Worm (Caenorhabditis elegans) whole organism, L2 larva: ENCODE measurements around the gene ifet-1.

ENCODE experiments used
- C34F6.9 ChIP-seq: fragments of 150-350 bp; optimal IDR thresholded peaks from 2 replicates; lab custom pipeline; 2014; ENCODE audit warnings: missing biosample characterization, missing genetic modification characterization
- F13H6.1 ChIP-seq: sonication (generic microtip); optimal IDR thresholded peaks from 2 replicates; lab custom pipeline; 2016; ENCODE audit warnings: missing genetic modification characterization, missing compliant biosample characterization
- alr-1 ChIP-seq: fragments of 150-350 bp; optimal IDR thresholded peaks from 2 replicates; lab custom pipeline; 2014; ENCODE audit warnings: missing biosample characterization, missing genetic modification characterization
- aly-2 ChIP-seq: fragments of 150-350 bp; optimal IDR thresholded peaks from 2 replicates; lab custom pipeline; 2014; ENCODE audit warnings: missing biosample characterization, missing genetic modification characterization
- ama-1 ChIP-seq: fragments of 150-350 bp; optimal IDR thresholded peaks from 2 replicates; lab custom pipeline; 2018; ENCODE audit warnings: inconsistent platforms
- ceh-16 ChIP-seq: fragments of 150-350 bp; optimal IDR thresholded peaks from 2 replicates; lab custom pipeline; 2014; ENCODE audit warnings: missing biosample characterization, missing genetic modification characterization
- crh-2 ChIP-seq: sonication (generic microtip); optimal IDR thresholded peaks from 2 replicates; lab custom pipeline; 2017; ENCODE audit warnings: missing biosample characterization, missing genetic modification characterization
- egl-27 ChIP-seq: sonication (generic microtip); optimal IDR thresholded peaks from 3 replicates; lab custom pipeline; 2017; ENCODE audit warnings: missing biosample characterization, missing genetic modification reagents, missing genetic modification characterization
- elt-1 ChIP-seq: fragments of 150-350 bp; optimal IDR thresholded peaks from 2 replicates; lab custom pipeline; 2014; ENCODE audit warnings: missing biosample characterization, missing genetic modification characterization
- elt-3 ChIP-seq: sonication (generic microtip); optimal IDR thresholded peaks from 2 replicates; lab custom pipeline; 2017; ENCODE audit warnings: missing biosample characterization, missing genetic modification characterization
- fos-1 ChIP-seq: fragments of 150-350 bp; optimal IDR thresholded peaks from 2 replicates; lab custom pipeline; 2014; ENCODE audit warnings: missing biosample characterization, missing genetic modification characterization
- gmeb-1 ChIP-seq: fragments of 150-350 bp; optimal IDR thresholded peaks from 2 replicates; lab custom pipeline; 2014; ENCODE audit warnings: missing biosample characterization, missing genetic modification characterization
- lin-11 ChIP-seq: fragments of 150-350 bp; sonication (generic microtip); optimal IDR thresholded peaks from 2 replicates; lab custom pipeline; 2014; ENCODE audit warnings: missing biosample characterization, missing genetic modification characterization, inconsistent platforms, mixed read lengths
- lin-39 ChIP-seq: fragments of 150-350 bp; optimal IDR thresholded peaks from 2 replicates; lab custom pipeline; 2014; ENCODE audit warnings: missing biosample characterization, missing genetic modification reagents, missing genetic modification characterization
- lsy-2 ChIP-seq, 2 experiments: fragments of 150-350 bp in 1 of 2; sonication (generic microtip) in 1 of 2; optimal IDR thresholded peaks; 2 replicates each; lab custom pipeline; 2014 to 2017; ENCODE audit warnings: missing biosample characterization in 2 of 2, missing genetic modification characterization in 2 of 2
- mab-5 ChIP-seq: fragments of 150-350 bp; optimal IDR thresholded peaks from 2 replicates; lab custom pipeline; 2014; ENCODE audit warnings: missing biosample characterization, missing genetic modification characterization
- mbf-1 ChIP-seq: sonication (generic microtip); optimal IDR thresholded peaks from 2 replicates; lab custom pipeline; 2017; ENCODE audit warnings: missing biosample characterization, missing genetic modification characterization
- mdl-1 ChIP-seq, 2 experiments: fragments of 150-350 bp in 1 of 2; sonication (generic microtip) in 1 of 2; optimal IDR thresholded peaks; 2 replicates each; lab custom pipeline; 2017; ENCODE audit warnings: missing biosample characterization in 2 of 2, missing genetic modification characterization in 2 of 2
- nhr-10 ChIP-seq: sonication (generic microtip); optimal IDR thresholded peaks from 2 replicates; lab custom pipeline; 2017; ENCODE audit warnings: missing biosample characterization, missing genetic modification characterization
- nhr-12 ChIP-seq: fragments of 150-350 bp; optimal IDR thresholded peaks from 2 replicates; lab custom pipeline; 2014; ENCODE audit warnings: missing biosample characterization, missing genetic modification characterization
- nhr-129 ChIP-seq: fragments of 150-350 bp; optimal IDR thresholded peaks from 2 replicates; lab custom pipeline; 2014; ENCODE audit warnings: missing biosample characterization, missing genetic modification characterization
- nhr-21 ChIP-seq: fragments of 150-350 bp; optimal IDR thresholded peaks from 2 replicates; lab custom pipeline; 2014; ENCODE audit warnings: missing biosample characterization, missing genetic modification characterization
- nhr-23 ChIP-seq: fragments of 150-350 bp; optimal IDR thresholded peaks from 2 replicates; lab custom pipeline; 2014; ENCODE audit warnings: missing biosample characterization, missing genetic modification reagents, missing genetic modification characterization
- nhr-237 ChIP-seq: fragments of 150-350 bp; optimal IDR thresholded peaks from 2 replicates; lab custom pipeline; 2014; ENCODE audit warnings: missing biosample characterization, missing genetic modification characterization
- nhr-25 ChIP-seq: fragments of 150-350 bp; sonication (generic microtip); optimal IDR thresholded peaks from 3 replicates; lab custom pipeline; 2014; ENCODE audit warnings: missing biosample characterization, missing genetic modification characterization
- nhr-6 ChIP-seq: fragments of 150-350 bp; optimal IDR thresholded peaks from 2 replicates; lab custom pipeline; 2014; ENCODE audit warnings: missing biosample characterization, missing genetic modification characterization
- peb-1 ChIP-seq: fragments of 150-350 bp; optimal IDR thresholded peaks from 2 replicates; lab custom pipeline; 2014; ENCODE audit warnings: missing biosample characterization, missing genetic modification characterization
- sem-4 ChIP-seq: fragments of 150-350 bp; optimal IDR thresholded peaks from 2 replicates; lab custom pipeline; 2014; ENCODE audit warnings: missing biosample characterization, missing genetic modification reagents, missing genetic modification characterization
- skn-1 ChIP-seq: sonication (generic microtip); optimal IDR thresholded peaks from 2 replicates; lab custom pipeline; 2017; ENCODE audit warnings: missing biosample characterization, missing genetic modification characterization
- sma-3 ChIP-seq: sonication (generic microtip); optimal IDR thresholded peaks from 2 replicates; lab custom pipeline; 2016; ENCODE audit warnings: missing genetic modification reagents, missing genetic modification characterization, missing compliant biosample characterization
- snpc-4 ChIP-seq: fragments of 150-350 bp; optimal IDR thresholded peaks from 2 replicates; lab custom pipeline; 2014; ENCODE audit warnings: missing biosample characterization, missing genetic modification characterization
- unc-39 ChIP-seq: fragments of 150-350 bp; optimal IDR thresholded peaks from 2 replicates; lab custom pipeline; 2014; ENCODE audit warnings: missing biosample characterization, missing genetic modification characterization
- unc-62 ChIP-seq: fragments of 150-350 bp; optimal IDR thresholded peaks from 2 replicates; lab custom pipeline; 2014; ENCODE audit warnings: missing biosample characterization, missing genetic modification reagents, missing genetic modification characterization
- zag-1 ChIP-seq: fragments of 150-350 bp; optimal IDR thresholded peaks from 2 replicates; lab custom pipeline; 2014; ENCODE audit warnings: missing biosample characterization, missing genetic modification characterization
- ztf-11 ChIP-seq: sonication (generic microtip); optimal IDR thresholded peaks from 2 replicates; lab custom pipeline; 2017; ENCODE audit warnings: missing biosample characterization, missing genetic modification characterization
- ztf-4 ChIP-seq: fragments of 150-350 bp; optimal IDR thresholded peaks from 2 replicates; lab custom pipeline; 2014; ENCODE audit warnings: missing biosample characterization, missing genetic modification characterization

The ifet-1 gene

DNA sequence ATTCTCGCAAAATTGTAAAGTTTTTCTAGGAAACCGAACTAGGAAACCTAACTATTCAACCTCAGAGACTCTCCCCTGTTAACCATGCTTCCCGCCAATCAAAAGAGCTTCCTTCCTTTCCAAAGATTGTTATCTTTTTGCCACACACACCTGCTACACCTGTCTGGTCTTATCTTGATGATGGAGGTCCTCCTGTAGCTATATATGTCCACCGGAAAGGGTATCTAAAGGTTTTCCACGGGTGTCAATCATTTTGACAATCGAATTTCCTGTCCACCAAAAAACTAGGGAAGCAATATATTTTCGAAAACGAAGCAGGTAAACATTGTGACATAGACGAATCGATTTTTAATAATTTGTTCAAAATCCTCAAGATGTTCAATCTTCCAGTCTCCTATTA is 21.2 kb downstream of the ifet-1 start:
- TF ChIP-seq nhr-25 (peak; percentile 21), ceh-16 (tag; lab: Kevin White, UChicago) (peak; percentile 30), nhr-237 (tag; lab: Kevin White, UChicago) (no peak), ztf-4 (tag; lab: Kevin White, UChicago) (no peak)

DNA sequence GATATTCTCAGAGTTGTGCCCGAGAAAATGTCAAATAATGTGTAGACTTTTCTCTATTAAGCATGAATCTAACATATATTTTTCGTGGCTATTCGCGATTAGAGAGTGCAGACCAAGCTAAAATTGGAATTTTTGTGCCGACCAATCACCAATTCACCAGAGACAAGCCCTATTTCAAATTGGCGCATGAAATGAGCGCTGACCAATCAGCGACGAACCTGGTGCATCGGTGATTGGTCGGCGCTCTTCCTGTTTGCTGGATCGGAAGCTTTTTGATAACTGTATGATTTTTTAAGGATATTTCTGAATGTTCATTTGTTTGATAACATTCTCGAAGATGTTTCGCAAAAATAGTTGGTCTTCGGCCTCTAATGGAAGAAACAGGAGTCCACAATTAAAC is 21.6 kb downstream of the ifet-1 start:
- no peak for TF ChIP-seq nhr-10 (tag; lab: Kevin White, UChicago)
- no peak for TF ChIP-seq lin-39
- no peak for TF ChIP-seq aly-2
- TF ChIP-seq egl-27 = no peak
- TF ChIP-seq elt-3 (tag; lab: Kevin White, UChicago) = no peak
- no peak for TF ChIP-seq mdl-1 (tag; optimal IDR thresholded peaks at IDR 0.05; lab: Kevin White, UChicago)
- TF ChIP-seq peb-1 (tag; lab: Kevin White, UChicago) = no peak
- no peak for TF ChIP-seq unc-39
- no peak for TF ChIP-seq alr-1 (tag; lab: Kevin White, UChicago)
- no peak for TF ChIP-seq zag-1 (tag; lab: Kevin White, UChicago)
- TF ChIP-seq sma-3 = no peak
- TF ChIP-seq, all 48 proteins: peak for 0

DNA sequence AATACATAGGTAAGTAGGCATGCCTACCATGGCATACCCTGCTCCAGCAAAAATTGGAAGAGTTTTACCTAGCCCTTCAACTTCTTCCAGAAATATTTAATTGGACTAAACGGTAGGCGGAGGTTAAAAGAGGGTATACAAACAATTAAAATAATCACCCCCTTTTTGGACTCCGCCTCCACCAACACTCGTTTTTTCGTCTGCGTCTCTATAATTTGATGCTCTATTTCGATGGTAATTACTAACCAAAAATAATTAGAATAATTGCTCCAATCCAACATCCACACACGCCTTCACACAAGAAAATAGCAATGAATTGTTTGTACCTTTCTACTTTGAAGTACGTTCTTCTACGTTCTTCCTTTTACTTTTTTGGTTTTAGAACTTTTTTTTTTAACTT is 22.2 kb downstream of the ifet-1 start:
- no peak for TF ChIP-seq nhr-12
- TF ChIP-seq fos-1 (tag; lab: Kevin White, UChicago) = no peak
- TF ChIP-seq lsy-2 (tag; optimal IDR thresholded peaks at IDR 0.05; lab: Kevin White, UChicago) = peak in 1 of 2 experiments; percentile 32
- peak; percentile 30 for TF ChIP-seq nhr-25
- TF ChIP-seq, all 48 proteins: peak for 2

DNA sequence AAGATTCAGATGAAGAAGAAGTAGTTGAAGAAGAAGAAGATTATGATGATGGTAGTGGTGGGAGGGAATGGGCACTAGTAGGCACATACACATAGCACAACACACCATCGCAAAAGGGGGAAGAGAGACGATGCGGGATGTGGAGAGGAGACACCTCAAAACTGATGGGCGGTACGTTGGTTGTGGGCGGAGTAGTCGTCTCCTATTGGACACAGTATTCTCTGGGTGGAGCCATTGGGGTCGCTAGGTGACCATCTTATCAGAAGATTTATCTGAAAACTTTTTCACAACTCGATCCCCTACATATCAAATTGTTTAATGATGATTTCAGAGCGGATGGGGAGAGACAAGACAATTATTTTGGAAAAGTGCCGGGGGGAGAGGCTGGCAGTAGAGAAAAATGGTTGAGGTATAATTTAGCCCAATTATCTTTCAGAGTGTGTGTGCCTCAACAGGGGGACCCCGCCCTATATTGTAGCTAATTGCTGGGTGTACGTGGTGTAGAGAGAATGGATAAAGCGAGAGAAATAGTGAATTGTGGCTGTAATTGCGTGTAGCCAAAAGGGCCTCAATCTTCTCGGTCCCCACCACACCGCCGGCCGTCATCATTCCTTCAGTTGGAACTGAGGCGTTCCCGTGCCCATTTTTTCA is 24.1 kb downstream of the ifet-1 start:
- TF ChIP-seq mbf-1 = no peak
- TF ChIP-seq egl-27 = no peak
- TF ChIP-seq nhr-6 (tag; lab: Kevin White, UChicago) = no peak
- TF ChIP-seq lin-39 = no peak
- no peak for TF ChIP-seq skn-1
- TF ChIP-seq nhr-25 = peak; percentile 6

DNA sequence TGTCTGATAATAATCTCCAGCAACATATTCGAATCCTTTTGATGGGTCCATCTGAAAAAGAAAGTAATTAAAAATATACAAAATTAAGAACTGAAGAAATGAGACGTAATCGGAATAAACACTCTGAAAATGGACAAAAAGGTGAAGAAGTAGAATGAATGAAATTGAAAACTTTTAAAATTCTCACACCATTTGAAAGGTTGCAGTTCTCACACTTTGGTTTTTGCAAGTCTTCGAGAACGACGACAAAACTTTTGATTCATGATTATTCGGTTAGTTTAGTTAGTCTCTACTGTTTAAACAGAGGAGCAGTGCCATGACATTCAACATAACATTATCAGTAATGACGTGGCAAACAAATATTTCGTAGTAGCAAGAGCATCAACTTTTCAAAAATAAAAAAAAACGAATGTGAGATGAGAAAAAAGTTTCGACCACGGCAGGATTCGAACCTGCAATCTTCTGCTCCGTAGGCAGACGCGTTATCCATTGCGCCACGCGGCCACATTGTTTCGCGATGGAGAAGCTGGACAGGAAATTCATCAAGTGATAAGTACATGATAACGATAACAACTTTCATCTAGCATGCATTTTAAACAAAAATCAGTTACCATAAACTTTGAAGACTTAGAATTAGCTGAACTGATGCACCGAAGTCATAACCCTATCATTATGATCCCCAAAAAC is 24.9 kb downstream of the ifet-1 start, which contains the start of gene ceh-43:
Gene ceh-43 (minus strand): TSS at position 51 of the 687 bp plus-strand sequence.
- TF ChIP-seq F13H6.1 (tag; lab: Kevin White, UChicago) (no peak), nhr-21 (tag; lab: Kevin White, UChicago) (no peak), gmeb-1 (tag; lab: Kevin White, UChicago) (no peak), nhr-237 (tag; lab: Kevin White, UChicago) (no peak), sem-4 (tag; lab: Kevin White, UChicago) (no peak), ztf-11 (tag; lab: Kevin White, UChicago) (no peak), nhr-12 (no peak), mab-5 (tag; lab: Kevin White, UChicago) (no peak), elt-1 (tag; lab: Kevin White, UChicago) (no peak), zag-1 (tag; lab: Kevin White, UChicago) (no peak), nhr-23 (tag; lab: Kevin White, UChicago) (no peak)

DNA sequence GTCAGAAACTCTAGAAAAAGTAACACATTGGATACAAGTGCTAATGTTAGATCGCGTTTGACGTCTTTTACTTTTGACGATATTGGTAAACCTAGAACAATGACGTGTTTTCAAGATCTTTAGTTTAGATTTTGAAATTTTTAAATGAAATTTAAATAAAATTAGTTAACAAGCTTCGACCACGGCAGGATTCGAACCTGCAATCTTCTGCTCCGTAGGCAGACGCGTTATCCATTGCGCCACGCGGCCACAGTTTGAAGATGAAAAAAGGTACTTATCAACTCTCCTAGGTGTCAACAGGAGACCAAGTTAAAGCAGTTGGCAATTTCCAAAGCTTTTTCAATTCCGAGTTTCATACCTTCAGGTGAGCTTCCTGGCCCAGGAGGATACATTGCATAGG is 25.6 kb downstream of the ifet-1 start:
- TF ChIP-seq nhr-129 (tag; lab: Kevin White, UChicago) (no peak), snpc-4 (tag; lab: Kevin White, UChicago) (no peak), aly-2 (no peak), lin-11 (tag; lab: Kevin White, UChicago) (no peak), lsy-2 (tag; optimal IDR thresholded peaks at IDR 0.05; lab: Kevin White, UChicago) (peak in 1 of 2 experiments; percentile 25), unc-39 (no peak), nhr-25 (no peak), nhr-23 (tag; lab: Kevin White, UChicago) (no peak), nhr-6 (tag; lab: Kevin White, UChicago) (no peak), mdl-1 (tag; optimal IDR thresholded peaks at IDR 0.05; lab: Kevin White, UChicago) (no peak), skn-1 (no peak), fos-1 (tag; lab: Kevin White, UChicago) (peak; percentile 40), F13H6.1 (tag; lab: Kevin White, UChicago) (no peak), crh-2 (tag; lab: Kevin White, UChicago) (no peak), unc-62 (GFP tag; lab: Kevin White, UChicago) (no peak), C34F6.9 (tag; lab: Kevin White, UChicago) (peak; percentile 8), ama-1 (lab: Kevin White, UChicago) (no peak)
